Worm (Caenorhabditis elegans) whole organism, midembryonic: ENCODE data around the gene ptr-18.

Experiments used
- T22C8.4 ChIP-seq: fragments of 200-800 bp; sonication (Bioruptor generic); IDR thresholded peaks from 2 replicates; pipeline ENCODE4 v1.3.6; 2022; ENCODE audit warnings: missing genetic modification characterization, missing compliant biosample characterization
- cog-1 ChIP-seq: sonication (generic microtip); optimal IDR thresholded peaks from 2 replicates; lab custom pipeline; 2016; ENCODE audit warnings: missing genetic modification characterization, missing compliant biosample characterization
- flt-1 ChIP-seq: fragments of 200-800 bp; sonication (Bioruptor generic); IDR thresholded peaks from 2 replicates; pipeline ENCODE4 v1.3.6; 2022; ENCODE audit warnings: missing genetic modification characterization, missing compliant biosample characterization
- klf-2 ChIP-seq: fragments of 200-800 bp; sonication (Bioruptor generic); conservative IDR thresholded peaks from 2 replicates; pipeline ENCODE4 v1.3.6; 2022; ENCODE audit warnings: missing genetic modification reagents, missing genetic modification characterization, missing compliant biosample characterization
- med-1 ChIP-seq: sonication (generic microtip); optimal IDR thresholded peaks from 2 replicates; lab custom pipeline; 2017; ENCODE audit warnings: missing genetic modification characterization, mild to moderate bottlenecking, missing compliant biosample characterization, antibody characterized with exemption, missing genetic modification reagents; ENCODE audit not compliant: insufficient read depth
- ref-1 ChIP-seq: fragments of 200-800 bp; sonication (Bioruptor generic); conservative IDR thresholded peaks from 2 replicates; pipeline ENCODE4 v1.3.6; 2022; ENCODE audit warnings: missing genetic modification reagents, missing genetic modification characterization, missing compliant biosample characterization
- tab-1 ChIP-seq: fragments of 200-800 bp; sonication (Bioruptor generic); IDR thresholded peaks from 2 replicates; pipeline ENCODE4 v1.3.6; 2022; ENCODE audit warnings: missing genetic modification characterization, missing compliant biosample characterization
- ztf-23 ChIP-seq: fragments of 200-800 bp; sonication (Bioruptor generic); IDR thresholded peaks from 2 replicates; pipeline ENCODE4 v1.3.6; 2022; ENCODE audit warnings: missing genetic modification reagents, missing genetic modification characterization, missing compliant biosample characterization
- ztf-29 ChIP-seq: fragments of 200-800 bp; sonication (Bioruptor generic); IDR thresholded peaks from 2 replicates; pipeline ENCODE4 v1.3.6; 2022; ENCODE audit warnings: missing genetic modification reagents, missing genetic modification characterization, missing compliant biosample characterization

DNA sequence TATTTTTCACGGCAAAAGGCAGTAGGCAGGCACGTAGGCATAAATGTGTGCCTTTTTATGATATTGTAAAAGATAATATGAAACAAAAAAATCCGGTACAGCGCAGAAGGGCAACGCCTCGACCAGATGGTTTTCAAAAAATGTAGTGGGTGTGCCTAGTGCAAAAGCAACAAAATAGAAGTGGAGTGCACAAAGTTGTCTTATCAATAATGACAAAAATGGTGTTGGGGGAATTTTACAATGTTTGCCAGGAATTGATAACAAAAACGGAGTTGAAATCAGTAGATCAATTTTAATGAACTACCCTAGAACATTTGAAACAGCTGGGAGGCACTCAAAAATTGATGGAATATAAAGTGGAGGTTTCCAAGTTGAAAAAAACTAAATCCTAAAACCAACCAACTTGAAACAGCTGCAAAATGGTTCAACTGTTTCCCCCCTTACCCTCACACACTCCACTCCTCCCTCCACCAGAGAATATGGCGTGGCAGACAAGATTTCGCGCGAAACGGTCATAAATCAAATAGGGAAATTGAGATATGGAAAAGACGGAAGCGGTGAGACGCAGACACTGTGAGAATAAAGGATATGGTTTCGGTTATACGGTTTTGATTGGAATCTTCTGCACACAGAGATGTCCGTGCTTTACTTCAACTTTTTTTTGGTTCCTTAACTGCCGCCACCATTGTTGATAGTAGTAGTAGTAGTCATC, 39.0 kb downstream of the ptr-18 start:
- no peak for TF ChIP-seq T22C8.4
- TF ChIP-seq ztf-29 (GFP tag; lab: Robert Waterston, UW) = no peak
- no peak for TF ChIP-seq med-1 (GFP tag; lab: Kevin White, UChicago)
- no peak for TF ChIP-seq flt-1 (GFP tag; lab: Robert Waterston, UW)
- no peak for TF ChIP-seq klf-2 (GFP tag; lab: Robert Waterston, UW)
- no peak for TF ChIP-seq ref-1 (GFP tag; lab: Robert Waterston, UW)
- no peak for TF ChIP-seq cog-1 (tag; lab: Kevin White, UChicago)
- no peak for TF ChIP-seq tab-1 (GFP tag; lab: Robert Waterston, UW)
- TF ChIP-seq ztf-23 (GFP tag; lab: Robert Waterston, UW) = no peak
